Worm (Caenorhabditis elegans) whole organism, L1 larva: ENCODE measurements around the gene W02B12.1.

Source experiments
- C04F5.9 ChIP-seq: sonication (generic microtip); optimal IDR thresholded peaks from 2 replicates; lab custom pipeline; 2016; ENCODE audit warnings: missing genetic modification characterization, missing compliant biosample characterization
- Y116A8C.19 ChIP-seq: sonication (generic microtip); optimal IDR thresholded peaks from 2 replicates; lab custom pipeline; 2016; ENCODE audit warnings: missing compliant biosample characterization, missing genetic modification characterization, borderline replicate concordance
- aha-1 ChIP-seq: fragments of 150-350 bp; optimal IDR thresholded peaks from 2 replicates; lab custom pipeline; 2014; ENCODE audit warnings: missing biosample characterization, missing genetic modification characterization
- dpl-1 ChIP-seq, 3 experiments: fragments of 150-350 bp in 2 of 3; sonication (generic microtip) in 1 of 3; optimal IDR thresholded peaks; 2 replicates each; lab custom pipeline; 2014 to 2017; ENCODE audit warnings: missing biosample characterization in 3 of 3, missing genetic modification characterization in 3 of 3, missing genetic modification reagents in 3 of 3
- grh-1 ChIP-seq: fragments of 200-800 bp; sonication (Bioruptor generic); IDR thresholded peaks from 2 replicates; pipeline ENCODE4 v1.3.6; 2022; ENCODE audit warnings: missing genetic modification reagents, missing genetic modification characterization, missing compliant biosample characterization
- irx-1 ChIP-seq: sonication (generic microtip); optimal IDR thresholded peaks from 2 replicates; lab custom pipeline; 2016; ENCODE audit warnings: missing genetic modification characterization, missing compliant biosample characterization
- nhr-12 ChIP-seq: sonication (generic microtip); optimal IDR thresholded peaks from 2 replicates; lab custom pipeline; 2017; ENCODE audit warnings: missing biosample characterization, missing genetic modification characterization
- nhr-47 ChIP-seq: sonication (generic microtip); optimal IDR thresholded peaks from 2 replicates; lab custom pipeline; 2016; ENCODE audit warnings: mild to moderate bottlenecking, missing genetic modification characterization, moderate library complexity, missing compliant biosample characterization
- nhr-84 ChIP-seq: sonication (generic microtip); optimal IDR thresholded peaks from 2 replicates; lab custom pipeline; 2017; ENCODE audit warnings: missing biosample characterization, missing genetic modification characterization
- pax-3 ChIP-seq: fragments of 200-800 bp; sonication (Bioruptor generic); optimal IDR thresholded peaks from 2 replicates; lab custom pipeline; 2018; ENCODE audit warnings: mild to moderate bottlenecking, missing genetic modification characterization, moderate library complexity, missing compliant biosample characterization
- skn-1 ChIP-seq: fragments of 150-350 bp; optimal IDR thresholded peaks from 2 replicates; lab custom pipeline; 2014; ENCODE audit warnings: missing biosample characterization, missing genetic modification characterization
- snpc-4 ChIP-seq: fragments of 150-350 bp; optimal IDR thresholded peaks from 2 replicates; lab custom pipeline; 2014; ENCODE audit warnings: missing biosample characterization, missing genetic modification characterization
- snu-23 ChIP-seq: sonication (generic microtip); optimal IDR thresholded peaks from 2 replicates; lab custom pipeline; 2016; ENCODE audit warnings: missing genetic modification characterization, missing compliant biosample characterization
- tbx-2 ChIP-seq: sonication (generic microtip); optimal IDR thresholded peaks from 2 replicates; lab custom pipeline; 2016; ENCODE audit warnings: missing genetic modification characterization, missing compliant biosample characterization
- tlp-1 ChIP-seq: fragments of 150-350 bp; optimal IDR thresholded peaks from 2 replicates; lab custom pipeline; 2014; ENCODE audit warnings: missing biosample characterization, missing genetic modification characterization
- vab-15 ChIP-seq: sonication (generic microtip); optimal IDR thresholded peaks from 2 replicates; lab custom pipeline; 2017; ENCODE audit warnings: missing genotype, mild to moderate bottlenecking, missing genetic modification characterization, missing compliant biosample characterization
- zag-1 ChIP-seq: fragments of 150-350 bp; optimal IDR thresholded peaks from 2 replicates; lab custom pipeline; 2014; ENCODE audit warnings: missing biosample characterization, missing genetic modification characterization
- zip-4 ChIP-seq: fragments of 200-800 bp; sonication (Bioruptor generic); optimal IDR thresholded peaks from 2 replicates; lab custom pipeline; 2018; ENCODE audit warnings: mild to moderate bottlenecking, missing genetic modification characterization, moderate library complexity, missing compliant biosample characterization

The W02B12.1 gene

ce11 chrII:11500198-11500597, 51.4 kb downstream of the W02B12.1 start, which contains the start of gene B0334.20:
Gene B0334.20, minus strand, starts transcription at chrII:11500459.
- no peak for TF ChIP-seq nhr-84 (tag; lab: Kevin White, UChicago)
- TF ChIP-seq C04F5.9 (tag; lab: Kevin White, UChicago) = no peak
- TF ChIP-seq nhr-12 (tag; lab: Kevin White, UChicago) = no peak
- no peak for TF ChIP-seq vab-15
- no peak for TF ChIP-seq irx-1 (tag; lab: Kevin White, UChicago)
- no peak for TF ChIP-seq tbx-2 (tag; lab: Kevin White, UChicago)
- TF ChIP-seq grh-1 = no peak
- TF ChIP-seq dpl-1 (GFP tag; optimal IDR thresholded peaks at IDR 0.05; lab: Kevin White, UChicago) = no peak
- TF ChIP-seq nhr-47 (tag; lab: Kevin White, UChicago) = no peak
- no peak for TF ChIP-seq aha-1 (tag; lab: Kevin White, UChicago)
- TF ChIP-seq Y116A8C.19 (tag; lab: Kevin White, UChicago) = no peak
- no peak for TF ChIP-seq zip-4 (GFP tag; lab: Kevin White, UChicago)
- no peak for TF ChIP-seq snu-23 (GFP tag; lab: Kevin White, UChicago)
- TF ChIP-seq skn-1 = no peak
- no peak for TF ChIP-seq zag-1 (tag; lab: Kevin White, UChicago)
- no peak for TF ChIP-seq snpc-4 (tag; lab: Kevin White, UChicago)
- TF ChIP-seq pax-3 = no peak
- no peak for TF ChIP-seq tlp-1 (tag; lab: Kevin White, UChicago)
- TF ChIP-seq, all 84 proteins: peak for 0
